Fruit fly (Drosophila melanogaster) whole organism, embryonic: ENCODE data around the gene fzy.

Experiments used
- CG14965 ChIP-seq: fragments of 200-800 bp; sonication (Bioruptor generic); optimal IDR thresholded peaks from 2 replicates; lab custom pipeline; 2016; ENCODE audit warnings: missing biosample characterization, missing genetic modification characterization, borderline replicate concordance
- CG15696 ChIP-seq: fragments of 200-800 bp; sonication (Bioruptor generic); optimal IDR thresholded peaks from 2 replicates; lab custom pipeline; 2019; ENCODE audit warnings: missing biosample characterization, mild to moderate bottlenecking, missing genetic modification characterization, moderate library complexity
- CG17361 ChIP-seq: fragments of 200-800 bp; sonication (Bioruptor generic); IDR thresholded peaks from 3 replicates; pipeline ENCODE4 v1.3.6; 2022; ENCODE audit warnings: missing biosample characterization, missing genetic modification characterization
- CG6791 ChIP-seq: fragments of 200-800 bp; sonication (Bioruptor generic); IDR thresholded peaks from 3 replicates; pipeline ENCODE4 v1.3.6; 2022; ENCODE audit warnings: missing biosample characterization, missing genetic modification characterization; ENCODE audit not compliant: partially characterized antibody
- CG9817 ChIP-seq: fragments of 200-800 bp; sonication (Bioruptor generic); optimal IDR thresholded peaks from 2 replicates; lab custom pipeline; 2018; ENCODE audit warnings: missing biosample characterization, mild to moderate bottlenecking, missing genetic modification characterization, moderate library complexity
- Hr39 ChIP-seq: fragments of >200 bp; optimal IDR thresholded peaks from 2 replicates; lab custom pipeline; 2017
- NFAT ChIP-seq: fragments of 200-800 bp; sonication (Bioruptor generic); IDR thresholded peaks from 2 replicates; pipeline ENCODE4 v1.3.6; 2022; ENCODE audit warnings: missing biosample characterization, missing genetic modification characterization
- Nf-YB ChIP-seq: fragments of 200-800 bp; sonication (Bioruptor generic); optimal IDR thresholded peaks from 3 replicates; lab custom pipeline; 2019; ENCODE audit warnings: missing biosample characterization, mild to moderate bottlenecking, missing genetic modification characterization, moderate library complexity
- ap ChIP-seq: fragments of 200-800 bp; sonication (Bioruptor generic); IDR thresholded peaks from 2 replicates; pipeline ENCODE4 v1.3.6; 2022; ENCODE audit warnings: missing biosample characterization, missing genetic modification characterization
- hbn ChIP-seq: fragments of 200-800 bp; sonication (Bioruptor generic); IDR thresholded peaks from 2 replicates; pipeline ENCODE4 v1.3.6; 2022; ENCODE audit warnings: missing biosample characterization, missing genetic modification characterization; ENCODE audit not compliant: partially characterized antibody
- jigr1 ChIP-seq: fragments of 200-800 bp; sonication (Bioruptor generic); IDR thresholded peaks from 3 replicates; pipeline ENCODE4 v1.3.6; 2022; ENCODE audit warnings: missing biosample characterization, missing genetic modification characterization
- klu ChIP-seq: fragments of 200-800 bp; sonication (Bioruptor generic); IDR thresholded peaks from 2 replicates; pipeline ENCODE4 v1.3.6; 2022; ENCODE audit warnings: missing biosample characterization, missing genetic modification characterization
- lilli ChIP-seq: fragments of 200-800 bp; sonication (Bioruptor generic); optimal IDR thresholded peaks from 3 replicates; lab custom pipeline; 2016; ENCODE audit warnings: missing biosample characterization, missing genetic modification characterization
- odd ChIP-seq: fragments of 200-800 bp; sonication (Bioruptor generic); optimal IDR thresholded peaks from 2 replicates; lab custom pipeline; 2017; ENCODE audit warnings: missing biosample characterization, mild to moderate bottlenecking, missing genetic modification characterization

DNA sequence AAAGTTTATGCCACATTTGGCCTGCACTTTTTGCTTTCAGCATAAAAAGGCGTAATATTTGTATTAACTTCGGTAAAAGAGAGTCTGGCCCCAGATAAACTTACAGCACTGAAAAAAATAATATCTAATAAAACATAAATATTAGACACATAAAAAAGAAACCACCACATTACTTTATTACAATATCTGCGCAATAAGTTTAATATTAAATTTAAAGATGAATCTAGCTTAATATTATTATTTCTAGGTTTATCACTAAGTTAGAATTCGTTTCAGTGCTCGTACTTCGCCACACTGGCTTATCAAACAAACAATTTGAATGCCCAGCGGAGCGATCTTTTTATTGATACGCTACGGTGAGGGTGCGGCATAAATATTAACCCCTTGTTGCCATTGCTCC lies 47.1 kb downstream of the fzy start:
- TF ChIP-seq jigr1, result no peak
- no peak for TF ChIP-seq CG9817 (tag; lab: Kevin White, UChicago)
- no peak for TF ChIP-seq CG6791
- TF ChIP-seq NFAT (GFP tag; lab: Robert Waterston, UW), result no peak
- no peak for TF ChIP-seq CG14965 (GFP tag; lab: Kevin White, UChicago)
- TF ChIP-seq lilli (GFP tag; lab: Kevin White, UChicago), result no peak
- TF ChIP-seq ap (GFP tag; lab: Robert Waterston, UW), result no peak
- TF ChIP-seq CG17361 (GFP tag; lab: Robert Waterston, UW), result no peak
- no peak for TF ChIP-seq Nf-YB
- no peak for TF ChIP-seq odd (GFP tag; lab: Kevin White, UChicago)
- TF ChIP-seq CG15696 (tag; lab: Kevin White, UChicago), result no peak
- no peak for TF ChIP-seq hbn (GFP tag; lab: Robert Waterston, UW)
- no peak for TF ChIP-seq Hr39
- TF ChIP-seq klu (GFP tag; lab: Robert Waterston, UW), result no peak
